Fruit fly (Drosophila melanogaster): ENCODE results near the gene ATPsynepsilonL.
A peak's percentile ranks its signal among the peaks of the same experiment; 100 is the strongest.

Gene ATPsynepsilonL

dm6 chr3R:10109212-10109880, 12.2 kb upstream of the ATPsynepsilonL start (continued):
- peak in 1 of 2 experiments; percentile 56 for TF ChIP-seq ss (GFP tag; optimal IDR thresholded peaks at IDR 0.05)
- TF ChIP-seq Hr39 (GFP tag; optimal IDR thresholded peaks at IDR 0.05) = no peak
- peak; percentile 25 for TF ChIP-seq net (GFP tag; optimal IDR thresholded peaks at IDR 0.05)
- TF ChIP-seq Eip93F (GFP tag; optimal IDR thresholded peaks at IDR 0.05) = peak; percentile 3
- no peak for TF ChIP-seq vri (GFP tag; optimal IDR thresholded peaks at IDR 0.05)
- TF ChIP-seq CG11294 (GFP tag; IDR thresholded peaks at IDR 0.05) = no peak
- no peak for TF ChIP-seq CG3032 (tag; optimal IDR thresholded peaks at IDR 0.05)
- TF ChIP-seq Sox14 (GFP tag; optimal IDR thresholded peaks at IDR 0.05) = peak; percentile 42
- TF ChIP-seq CG8632 (GFP tag; optimal IDR thresholded peaks at IDR 0.05) = no peak

dm6 chr3R:10109938-10110337, 11.6 kb upstream of the ATPsynepsilonL start, which contains the start of gene Fmr1:
TSS of gene Fmr1 (minus strand) at chr3R:10110121.
- TF ChIP-seq Eip75B (GFP tag; optimal IDR thresholded peaks at IDR 0.05) (peak; percentile 15), net (GFP tag; optimal IDR thresholded peaks at IDR 0.05) (no peak), topi (GFP tag; optimal IDR thresholded peaks at IDR 0.05) (peak; percentile 2), vri (GFP tag; optimal IDR thresholded peaks at IDR 0.05) (no peak), Sox14 (GFP tag; optimal IDR thresholded peaks at IDR 0.05) (peak; percentile 56), Sox102F (GFP tag; optimal IDR thresholded peaks at IDR 0.05) (no peak), CG3919 (GFP tag; optimal IDR thresholded peaks at IDR 0.05) (peak; percentile 22), CG9139 (GFP tag; optimal IDR thresholded peaks at IDR 0.05) (no peak), spab (GFP tag; optimal IDR thresholded peaks at IDR 0.05) (no peak), CG6163 (GFP tag; IDR thresholded peaks at IDR 0.05) (no peak), Ets21C (GFP tag; optimal IDR thresholded peaks at IDR 0.05) (peak; percentile 8), CG8119 (GFP tag; IDR thresholded peaks at IDR 0.05) (no peak), dac (GFP tag; optimal IDR thresholded peaks at IDR 0.05) (no peak), Gug (GFP tag; IDR thresholded peaks at IDR 0.05) (no peak), Blimp-1 (GFP tag; optimal IDR thresholded peaks at IDR 0.05) (no peak), CG6276 (GFP tag; optimal IDR thresholded peaks at IDR 0.05) (no peak), eg (GFP tag; IDR thresholded peaks at IDR 0.05) (no peak), CG6854 (GFP tag; optimal IDR thresholded peaks at IDR 0.05) (no peak), CG10631 (GFP tag; optimal IDR thresholded peaks at IDR 0.05) (no peak), Hr4 (GFP tag; optimal IDR thresholded peaks at IDR 0.05) (peak; percentile 35), Smox (GFP tag; optimal IDR thresholded peaks at IDR 0.05) (no peak), Hr39 (GFP tag; optimal IDR thresholded peaks at IDR 0.05) (no peak), Ets96B (tag; optimal IDR thresholded peaks at IDR 0.05) (no peak), fkh (GFP tag; optimal IDR thresholded peaks at IDR 0.05) (no peak), CG3032 (tag; optimal IDR thresholded peaks at IDR 0.05) (peak; percentile 32), lz (GFP tag; optimal IDR thresholded peaks at IDR 0.05) (peak; percentile 35), pdm3 (GFP tag; optimal IDR thresholded peaks at IDR 0.05) (no peak), CG11294 (GFP tag; IDR thresholded peaks at IDR 0.05) (no peak; the same call in 1 of the 2 replicates), CG15336 (GFP tag; IDR thresholded peaks at IDR 0.05) (no peak), esn (GFP tag; optimal IDR thresholded peaks at IDR 0.05) (peak; percentile 15), CG6792 (GFP tag; optimal IDR thresholded peaks at IDR 0.05) (no peak), CG32006 (GFP tag; optimal IDR thresholded peaks at IDR 0.05) (no peak), ss (GFP tag; optimal IDR thresholded peaks at IDR 0.05) (no peak), CG8319 (GFP tag; optimal IDR thresholded peaks at IDR 0.05) (no peak), CG1621 (tag; optimal IDR thresholded peaks at IDR 0.05) (no peak), Eip93F (GFP tag; optimal IDR thresholded peaks at IDR 0.05) (no peak), CG6808 (GFP tag; optimal IDR thresholded peaks at IDR 0.05) (no peak), fd85E (GFP tag; optimal IDR thresholded peaks at IDR 0.05) (no peak), CG10669 (GFP tag; optimal IDR thresholded peaks at IDR 0.05) (no peak), dsx (GFP tag; optimal IDR thresholded peaks at IDR 0.05; ENCODE audit: poor library complexity, severe bottlenecking) (no peak), cyc (GFP tag; optimal IDR thresholded peaks at IDR 0.05) (peak; percentile 44), CG8632 (GFP tag; optimal IDR thresholded peaks at IDR 0.05) (no peak), fd59A (GFP tag; optimal IDR thresholded peaks at IDR 0.05) (no peak), Lpt (GFP tag; optimal IDR thresholded peaks at IDR 0.05) (no peak), Sox15 (GFP tag; optimal IDR thresholded peaks at IDR 0.05) (peak; percentile 21), OdsH (GFP tag; optimal IDR thresholded peaks at IDR 0.05) (no peak), CG4318 (GFP tag; optimal IDR thresholded peaks at IDR 0.05) (no peak)
